Fruit fly (Drosophila melanogaster) whole organism, adult: ENCODE measurements around the gene mnb.
A peak's percentile ranks its signal among the peaks of the same experiment; 100 is the strongest.

Source experiments
- CG11617 ChIP-seq: fragments of 200-800 bp; sonication (Bioruptor generic); optimal IDR thresholded peaks from 2 replicates; lab custom pipeline; 2017; ENCODE audit warnings: mild to moderate bottlenecking, missing biosample characterization, missing genetic modification reagents, missing genetic modification characterization
- CG12768 ChIP-seq: fragments of 200-800 bp; sonication (Bioruptor generic); optimal IDR thresholded peaks from 2 replicates; lab custom pipeline; 2017; ENCODE audit warnings: missing biosample characterization, missing genetic modification characterization, mild to moderate bottlenecking, moderate library complexity, missing genetic modification reagents
- CG14711 ChIP-seq: fragments of 200-800 bp; sonication (Bioruptor generic); optimal IDR thresholded peaks from 2 replicates; lab custom pipeline; 2018; ENCODE audit warnings: missing biosample characterization, mild to moderate bottlenecking, missing genetic modification characterization, moderate library complexity
- CG1620 ChIP-seq: fragments of 200-800 bp; sonication (Bioruptor generic); optimal IDR thresholded peaks from 2 replicates; lab custom pipeline; 2016; ENCODE audit warnings: missing biosample characterization, missing genetic modification characterization
- CG33017 ChIP-seq: fragments of 200-800 bp; sonication (Bioruptor generic); optimal IDR thresholded peaks from 2 replicates; lab custom pipeline; 2018; ENCODE audit warnings: missing biosample characterization, mild to moderate bottlenecking, missing genetic modification characterization, moderate library complexity
- CG5204 ChIP-seq: fragments of 200-800 bp; sonication (Bioruptor generic); optimal IDR thresholded peaks from 2 replicates; lab custom pipeline; 2016; ENCODE audit warnings: missing biosample characterization, missing genetic modification characterization
- CG7045 ChIP-seq: fragments of 200-800 bp; sonication (Bioruptor generic); optimal IDR thresholded peaks from 2 replicates; lab custom pipeline; 2017; ENCODE audit warnings: missing biosample characterization, mild to moderate bottlenecking, missing genetic modification characterization
- CG7101 ChIP-seq: fragments of 200-800 bp; sonication (Bioruptor generic); optimal IDR thresholded peaks from 2 replicates; lab custom pipeline; 2018; ENCODE audit warnings: missing biosample characterization, mild to moderate bottlenecking, missing genetic modification characterization, moderate library complexity
- Clk ChIP-seq: fragments of 200-800 bp; sonication (Bioruptor generic); optimal IDR thresholded peaks from 2 replicates; lab custom pipeline; 2017; ENCODE audit warnings: missing biosample characterization, missing genetic modification characterization
- Crg-1 ChIP-seq: fragments of 200-800 bp; sonication (Bioruptor generic); optimal IDR thresholded peaks from 2 replicates; lab custom pipeline; 2016; ENCODE audit warnings: missing biosample characterization, missing genetic modification characterization
- Hr96 ChIP-seq: fragments of 200-800 bp; sonication (Bioruptor generic); optimal IDR thresholded peaks from 2 replicates; lab custom pipeline; 2016; ENCODE audit warnings: missing biosample characterization, missing genetic modification characterization
- Mnt ChIP-seq: fragments of 200-800 bp; sonication (Bioruptor generic); optimal IDR thresholded peaks from 2 replicates; lab custom pipeline; 2016; ENCODE audit warnings: missing biosample characterization, mild to moderate bottlenecking, missing genetic modification characterization
- bab1 ChIP-seq: fragments of 200-800 bp; sonication (Bioruptor generic); optimal IDR thresholded peaks from 3 replicates; lab custom pipeline; 2019; ENCODE audit warnings: missing biosample characterization, mild to moderate bottlenecking, missing genetic modification characterization, moderate library complexity
- cic ChIP-seq: fragments of 200-800 bp; sonication (Bioruptor generic); optimal IDR thresholded peaks from 2 replicates; lab custom pipeline; 2017; ENCODE audit warnings: missing biosample characterization, mild to moderate bottlenecking, missing genetic modification characterization, moderate library complexity
- cnc ChIP-seq, 2 experiments: fragments of >200 bp; optimal IDR thresholded peaks; 2 replicates each; lab custom pipeline; 2017
- kay ChIP-seq: fragments of 200-800 bp; sonication (Bioruptor generic); peaks from one replicate; lab custom pipeline; 2016; ENCODE audit warnings: missing biosample characterization, missing genetic modification characterization, borderline replicate concordance
- ovo ChIP-seq: fragments of 200-800 bp; sonication (Bioruptor generic); optimal IDR thresholded peaks from 2 replicates; lab custom pipeline; 2016; ENCODE audit warnings: missing biosample characterization, missing genetic modification characterization
- pad ChIP-seq: fragments of 200-800 bp; sonication (Bioruptor generic); optimal IDR thresholded peaks from 3 replicates; lab custom pipeline; 2017; ENCODE audit warnings: missing biosample characterization, missing genetic modification characterization, mild to moderate bottlenecking, moderate library complexity, missing genetic modification reagents
- tj ChIP-seq: fragments of 200-800 bp; sonication (Bioruptor generic); optimal IDR thresholded peaks from 3 replicates; lab custom pipeline; 2017; ENCODE audit warnings: missing biosample characterization, mild to moderate bottlenecking, missing genetic modification characterization, moderate library complexity
- toe ChIP-seq: fragments of 200-800 bp; sonication (Bioruptor generic); optimal IDR thresholded peaks from 2 replicates; lab custom pipeline; 2016; ENCODE audit warnings: missing biosample characterization, missing genetic modification characterization

mnb gene

DNA sequence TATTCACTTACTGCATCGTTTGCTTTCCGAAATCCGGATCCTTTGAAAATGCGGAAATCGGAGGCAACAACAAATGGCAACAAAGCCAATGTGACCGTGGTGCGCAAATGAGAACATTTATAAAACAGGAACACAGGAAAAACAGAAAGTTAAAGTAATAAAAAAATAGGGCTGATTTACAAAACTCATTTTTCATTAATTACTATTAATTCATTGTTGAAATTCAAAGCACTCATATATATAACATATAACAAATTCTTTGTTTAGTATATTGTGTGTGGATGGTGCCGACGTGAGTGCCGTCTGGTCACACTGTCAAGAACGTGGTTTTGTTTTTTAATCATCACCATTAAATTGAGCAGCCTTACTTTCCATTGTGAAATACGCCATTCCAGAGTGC lies 26.3 kb downstream of the mnb start, which contains the start of the genes Arp8 and CG6769:
Gene Arp8, minus strand, starts transcription at position 90 of the 400 bp plus-strand sequence.
Gene CG6769, plus strand, starts transcription at position 292 of the 400 bp plus-strand sequence.
- TF ChIP-seq Mnt, result peak; percentile 89
- peak; percentile 6 for TF ChIP-seq tj
- TF ChIP-seq kay (GFP tag; lab: Kevin White, UChicago), result no peak
- no peak for TF ChIP-seq Hr96 (GFP tag; lab: Kevin White, UChicago)
- peak; percentile 29 for TF ChIP-seq CG1620 (GFP tag; lab: Kevin White, UChicago)
- peak; percentile 48 for TF ChIP-seq CG7101
- TF ChIP-seq cnc (optimal IDR thresholded peaks at IDR 0.05; lab: Kevin White, UChicago), result no peak
- peak; percentile 7 for TF ChIP-seq Crg-1 (GFP tag; lab: Kevin White, UChicago)
- no peak for TF ChIP-seq pad (GFP tag; lab: Kevin White, UChicago)
- no peak for TF ChIP-seq CG7045 (GFP tag; lab: Kevin White, UChicago)
- no peak for TF ChIP-seq CG5204
- TF ChIP-seq CG12768 (GFP tag; lab: Kevin White, UChicago), result no peak
- TF ChIP-seq cic, result no peak
- peak; percentile 54 for TF ChIP-seq CG14711 (tag; lab: Kevin White, UChicago)
- TF ChIP-seq CG11617 (GFP tag; lab: Kevin White, UChicago), result peak; percentile 54
- TF ChIP-seq Clk (GFP tag; lab: Kevin White, UChicago), result no peak
- TF ChIP-seq CG33017 (tag; lab: Kevin White, UChicago), result no peak
- peak; percentile 22 for TF ChIP-seq toe (GFP tag; lab: Kevin White, UChicago)
- no peak for TF ChIP-seq ovo (GFP tag; lab: Kevin White, UChicago)
- peak; percentile 10 for TF ChIP-seq bab1 (GFP tag; lab: Kevin White, UChicago)

DNA sequence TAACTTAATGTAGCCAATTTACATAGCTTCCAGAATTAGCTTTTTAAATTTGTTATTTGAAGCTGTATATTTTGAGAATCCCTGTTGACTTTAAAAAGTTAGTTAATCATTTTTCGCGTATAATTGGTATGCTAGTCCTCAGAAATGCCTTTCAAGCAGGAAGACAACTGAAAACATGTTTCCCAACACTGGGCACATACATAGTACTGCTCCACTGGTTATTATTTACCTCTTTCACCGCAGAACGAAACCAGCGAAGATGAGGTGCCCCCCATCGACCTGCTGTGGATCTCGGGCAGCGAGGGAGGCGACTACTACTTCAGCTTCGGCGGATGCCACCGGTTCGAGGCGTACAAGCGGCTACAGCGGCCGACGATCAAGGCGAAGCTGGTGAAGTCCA lies 29.2 kb downstream of the mnb start:
- no peak for TF ChIP-seq CG7101
- no peak for TF ChIP-seq CG33017 (tag; lab: Kevin White, UChicago)
- no peak for TF ChIP-seq CG12768 (GFP tag; lab: Kevin White, UChicago)
- no peak for TF ChIP-seq Crg-1 (GFP tag; lab: Kevin White, UChicago)
- TF ChIP-seq tj, result no peak
- TF ChIP-seq CG14711 (tag; lab: Kevin White, UChicago), result no peak
- no peak for TF ChIP-seq CG5204
- no peak for TF ChIP-seq cic
- no peak for TF ChIP-seq bab1 (GFP tag; lab: Kevin White, UChicago)

DNA sequence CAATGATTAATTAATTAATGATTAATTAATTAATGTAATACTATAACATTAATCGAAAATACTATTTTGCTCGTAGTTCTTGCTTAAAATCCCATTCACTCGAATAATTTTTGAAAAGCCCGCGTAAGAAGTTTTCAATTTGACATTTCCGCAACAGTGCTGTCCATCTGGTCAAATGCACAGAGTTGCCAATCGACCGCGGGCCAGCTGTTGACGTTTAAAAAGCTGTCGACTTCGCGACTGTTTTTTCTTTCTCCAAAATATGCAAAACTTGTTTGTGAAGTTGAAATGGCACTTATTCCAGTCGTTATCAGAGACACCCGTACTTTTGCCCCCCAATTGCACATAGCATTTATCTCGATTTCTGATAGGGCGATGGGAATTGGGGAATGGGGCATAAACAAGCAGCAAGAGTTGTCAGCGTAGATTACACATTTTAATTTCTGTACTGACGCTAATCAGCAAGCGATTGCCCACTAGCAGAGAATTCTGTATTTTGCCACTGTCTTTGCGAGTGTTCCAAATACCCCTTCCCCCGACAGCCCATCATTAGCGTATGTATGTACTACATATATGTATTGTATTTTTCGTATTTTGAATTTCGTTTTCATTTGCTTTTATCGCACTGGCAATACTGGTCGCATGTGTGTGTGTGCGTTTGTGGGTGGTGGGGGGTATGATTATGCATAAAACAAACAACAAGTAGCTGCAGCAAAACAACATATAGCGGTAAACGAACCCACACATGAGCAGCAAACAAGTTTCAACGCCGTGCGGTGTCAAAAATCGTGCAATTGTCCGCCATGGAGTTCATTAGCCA lies 30.4 kb downstream of the mnb start, which contains the start of gene Srx:
Gene Srx, plus strand, starts transcription at position 517 of the 820 bp plus-strand sequence.
- peak; percentile 45 for TF ChIP-seq cic
- TF ChIP-seq cnc (optimal IDR thresholded peaks at IDR 0.05; lab: Kevin White, UChicago), result no peak
- peak; percentile 25 for TF ChIP-seq bab1 (GFP tag; lab: Kevin White, UChicago)
- TF ChIP-seq CG5204, result no peak
- TF ChIP-seq toe (GFP tag; lab: Kevin White, UChicago), result peak; percentile 64
- peak; percentile 34 for TF ChIP-seq ovo (GFP tag; lab: Kevin White, UChicago)
- TF ChIP-seq CG11617 (GFP tag; lab: Kevin White, UChicago), result peak; percentile 60
- peak; percentile 35 for TF ChIP-seq CG7101
- TF ChIP-seq CG14711 (tag; lab: Kevin White, UChicago), result peak; percentile 89
- TF ChIP-seq pad (GFP tag; lab: Kevin White, UChicago), result peak; percentile 51
- TF ChIP-seq Hr96 (GFP tag; lab: Kevin White, UChicago), result no peak
- TF ChIP-seq CG33017 (tag; lab: Kevin White, UChicago), result no peak
- peak; percentile 54 for TF ChIP-seq CG1620 (GFP tag; lab: Kevin White, UChicago)
- peak; percentile 49 for TF ChIP-seq tj
- no peak for TF ChIP-seq CG7045 (GFP tag; lab: Kevin White, UChicago)
- peak; percentile 59 for TF ChIP-seq Mnt

DNA sequence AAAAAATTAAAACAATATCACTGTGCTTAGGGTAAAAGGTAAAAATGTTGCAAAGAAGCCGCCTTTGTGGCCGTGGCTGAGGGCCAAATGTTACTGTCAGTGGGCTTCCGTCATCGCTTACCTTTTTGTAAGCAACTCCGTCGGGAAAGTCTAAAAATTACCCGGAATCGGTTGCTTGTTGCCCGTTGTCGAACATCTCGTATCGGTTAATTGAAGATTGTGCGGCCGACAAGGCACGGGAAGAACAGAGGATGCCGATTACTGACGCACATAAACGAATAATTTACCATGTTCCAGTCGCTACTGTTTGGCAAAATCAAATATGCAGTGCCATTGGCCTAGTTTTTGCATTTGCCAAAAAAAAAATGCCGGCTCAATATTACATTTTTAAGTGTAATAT lies 31.0 kb downstream of the mnb start, which contains the start of gene Mco4:
Gene Mco4, minus strand, starts transcription at position 101 of the 400 bp plus-strand sequence.
- TF ChIP-seq CG33017 (tag; lab: Kevin White, UChicago), result no peak

DNA sequence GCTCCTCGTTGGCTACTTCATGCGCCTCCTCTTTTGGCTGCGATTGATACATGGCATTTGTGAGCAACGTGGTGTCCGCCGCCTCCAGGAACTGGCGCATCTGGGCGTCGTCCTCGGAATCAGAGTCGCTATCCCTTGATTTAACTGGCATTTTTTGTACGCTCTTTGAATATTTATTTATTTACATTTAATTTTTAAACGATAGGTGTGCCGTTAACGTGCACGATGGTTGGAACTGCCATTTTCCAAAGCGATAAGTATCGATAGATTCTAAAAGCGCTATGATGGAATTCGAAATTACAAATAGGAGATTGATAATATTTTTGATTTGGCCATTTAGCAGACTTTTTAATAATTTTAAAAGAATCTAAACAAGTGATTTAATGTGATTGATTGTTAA lies 34.6 kb downstream of the mnb start, which contains the start of gene CG32554:
Gene CG32554, minus strand, starts transcription at position 229 of the 400 bp plus-strand sequence.
- TF ChIP-seq Hr96 (GFP tag; lab: Kevin White, UChicago), result no peak
- no peak for TF ChIP-seq CG33017 (tag; lab: Kevin White, UChicago)
- TF ChIP-seq cic, result no peak
- TF ChIP-seq bab1 (GFP tag; lab: Kevin White, UChicago), result peak; percentile 6
- no peak for TF ChIP-seq Crg-1 (GFP tag; lab: Kevin White, UChicago)
- no peak for TF ChIP-seq cnc (optimal IDR thresholded peaks at IDR 0.05; lab: Kevin White, UChicago)
- TF ChIP-seq Clk (GFP tag; lab: Kevin White, UChicago), result no peak
- no peak for TF ChIP-seq CG7101

DNA sequence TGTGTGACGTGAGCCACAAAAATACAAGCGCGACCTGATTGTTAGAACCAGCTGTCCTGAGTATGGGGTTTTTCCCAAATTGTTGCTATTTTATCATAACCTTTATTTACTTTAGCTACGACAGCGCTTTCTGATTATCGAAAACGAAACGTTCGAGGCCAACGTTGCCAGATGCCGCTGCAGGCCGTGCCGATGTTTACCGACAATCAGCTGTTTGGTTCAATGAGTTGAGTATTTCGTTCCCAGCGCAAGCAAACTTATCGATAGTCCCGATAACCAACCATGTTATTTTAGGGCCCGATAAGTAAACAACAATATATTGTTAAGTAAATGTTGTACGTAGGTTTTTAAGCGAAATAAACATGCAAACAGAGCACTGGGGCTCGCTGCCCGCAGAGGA lies 36.8 kb downstream of the mnb start, which contains the start of the genes CG15814 and Spt7:
Gene CG15814, minus strand, starts transcription at position 164 of the 400 bp plus-strand sequence.
Gene Spt7, plus strand, starts transcription at position 282 of the 400 bp plus-strand sequence.
- peak in 1 of 2 experiments; percentile 16 for TF ChIP-seq cnc (optimal IDR thresholded peaks at IDR 0.05; lab: Kevin White, UChicago)
- no peak for TF ChIP-seq CG5204
- peak; percentile 51 for TF ChIP-seq pad (GFP tag; lab: Kevin White, UChicago)
- TF ChIP-seq Mnt, result peak; percentile 81
- peak; percentile 34 for TF ChIP-seq CG1620 (GFP tag; lab: Kevin White, UChicago)
- TF ChIP-seq Hr96 (GFP tag; lab: Kevin White, UChicago), result no peak
- TF ChIP-seq cic, result peak; percentile 40
- TF ChIP-seq CG12768 (GFP tag; lab: Kevin White, UChicago), result no peak
- peak; percentile 69 for TF ChIP-seq Crg-1 (GFP tag; lab: Kevin White, UChicago)
- TF ChIP-seq bab1 (GFP tag; lab: Kevin White, UChicago), result peak; percentile 69
- TF ChIP-seq tj, result peak; percentile 61
- no peak for TF ChIP-seq CG7045 (GFP tag; lab: Kevin White, UChicago)
- no peak for TF ChIP-seq CG33017 (tag; lab: Kevin White, UChicago)
- no peak for TF ChIP-seq kay (GFP tag; lab: Kevin White, UChicago)
- peak; percentile 72 for TF ChIP-seq ovo (GFP tag; lab: Kevin White, UChicago)
- no peak for TF ChIP-seq Clk (GFP tag; lab: Kevin White, UChicago)
- peak; percentile 8 for TF ChIP-seq CG14711 (tag; lab: Kevin White, UChicago)
- TF ChIP-seq CG11617 (GFP tag; lab: Kevin White, UChicago), result peak; percentile 65
- TF ChIP-seq toe (GFP tag; lab: Kevin White, UChicago), result no peak
- TF ChIP-seq CG7101, result peak; percentile 43
